Fruit fly (Drosophila melanogaster): ENCODE measurements around the gene CG10026.
A peak's percentile ranks its signal among the peaks of the same experiment; 100 is the strongest.

CG10026 gene

dm6 chr2L:19489997-19490461 is 36.0 kb downstream of the CG10026 start, which contains the start of the genes CG10194 and CG18094 (continued):
- peak; percentile 100 for TF ChIP-seq kah (GFP tag; optimal IDR thresholded peaks at IDR 0.05)
- TF ChIP-seq lmd (GFP tag; IDR thresholded peaks at IDR 0.05): no peak
- peak; percentile 30; the same call in 1 of the 2 replicates for TF ChIP-seq Xrp1 (GFP tag; IDR thresholded peaks at IDR 0.05)
- peak; percentile 18 for TF ChIP-seq Abd-B (GFP tag; optimal IDR thresholded peaks at IDR 0.05)
- peak; percentile 52 for TF ChIP-seq Xbp1 (GFP tag; optimal IDR thresholded peaks at IDR 0.05)
- TF ChIP-seq otp (GFP tag; IDR thresholded peaks at IDR 0.05): no peak
- no peak for TF ChIP-seq CG11723 (GFP tag; optimal IDR thresholded peaks at IDR 0.05)
- no peak for TF ChIP-seq mld (GFP tag; IDR thresholded peaks at IDR 0.05; ENCODE audit: partially characterized antibody)
- TF ChIP-seq Pdp1 (GFP tag; optimal IDR thresholded peaks at IDR 0.05): peak; percentile 2 to 81
- TF ChIP-seq sim (GFP tag; IDR thresholded peaks at IDR 0.05): no peak
- TF ChIP-seq sens (GFP tag): peak; percentile 27
- 0 out of 2 replicates have a peak, but pooled peaks have one; percentile 6 for TF ChIP-seq CG14014 (GFP tag; IDR thresholded peaks at IDR 0.05)
- TF ChIP-seq CG34224 (GFP tag; IDR thresholded peaks at IDR 0.05; ENCODE audit: partially characterized antibody): peak; percentile 78
- TF ChIP-seq row (GFP tag; IDR thresholded peaks at IDR 0.05): peak; percentile 92

dm6 chr2L:19492934-19493686 is 39.1 kb downstream of the CG10026 start, which contains the start of the genes swm and Ctu2:
Gene swm, plus strand, starts transcription at chr2L:19493251.
Gene Ctu2, minus strand, starts transcription at chr2L:19493253.
- no peak for TF ChIP-seq CG31365 (tag; optimal IDR thresholded peaks at IDR 0.05)
- TF ChIP-seq tin (GFP tag; optimal IDR thresholded peaks at IDR 0.05): peak; percentile 61
- peak; percentile 62; the same call in 1 of the 3 replicates for TF ChIP-seq hb (GFP tag; IDR thresholded peaks at IDR 0.05; ENCODE audit: partially characterized antibody)
- peak; percentile 69 for TF ChIP-seq CG8388 (GFP tag; optimal IDR thresholded peaks at IDR 0.05)
- TF ChIP-seq CG11696 (GFP tag; IDR thresholded peaks at IDR 0.05): no peak
- peak; percentile 62; the same call in 1 of the 3 replicates for TF ChIP-seq vnd (GFP tag; IDR thresholded peaks at IDR 0.05; ENCODE audit: partially characterized antibody)
- TF ChIP-seq cg (GFP tag; optimal IDR thresholded peaks at IDR 0.05): peak; percentile 94
- TF ChIP-seq CG16779 (GFP tag; IDR thresholded peaks at IDR 0.05): no peak
- no peak for TF ChIP-seq gce (GFP tag; IDR thresholded peaks at IDR 0.05)
- TF ChIP-seq zfh2 (GFP tag; optimal IDR thresholded peaks at IDR 0.05): peak; percentile 7
- TF ChIP-seq CG8359 (GFP tag; optimal IDR thresholded peaks at IDR 0.05; ENCODE audit: borderline replicate concordance): no peak
- TF ChIP-seq D19A (tag; optimal IDR thresholded peaks at IDR 0.05): no peak
- peak; percentile 71 for TF ChIP-seq CG13287 (GFP tag; IDR thresholded peaks at IDR 0.05; ENCODE audit: partially characterized antibody)
- TF ChIP-seq Stat92E (GFP tag; optimal IDR thresholded peaks at IDR 0.05): no peak
- TF ChIP-seq Doc2 (GFP tag; IDR thresholded peaks at IDR 0.05): no peak
- TF ChIP-seq inv (GFP tag; IDR thresholded peaks at IDR 0.05; ENCODE audit: partially characterized antibody): peak; percentile 62
- peak; percentile 24 for TF ChIP-seq HmgD (GFP tag; optimal IDR thresholded peaks at IDR 0.05)
- TF ChIP-seq TFAM (GFP tag; optimal IDR thresholded peaks at IDR 0.05): no peak
- no peak for TF ChIP-seq repo (GFP tag; optimal IDR thresholded peaks at IDR 0.05)
- TF ChIP-seq Nf-YA (GFP tag; IDR thresholded peaks at IDR 0.05): no peak
- peak; percentile 78 for TF ChIP-seq slbo (GFP tag; IDR thresholded peaks at IDR 0.05)
- peak; percentile 1 to 71 for TF ChIP-seq dpn (GFP tag; optimal IDR thresholded peaks at IDR 0.05)
- TF ChIP-seq CG7357 (GFP tag; IDR thresholded peaks at IDR 0.05): 0 out of 3 replicates have a peak, but pooled peaks have one; percentile 36
- TF ChIP-seq CG18011 (GFP tag; optimal IDR thresholded peaks at IDR 0.05): peak; percentile 21
- no peak for TF ChIP-seq maf-S (GFP tag; optimal IDR thresholded peaks at IDR 0.05)
- no peak for TF ChIP-seq NC2β (GFP tag; optimal IDR thresholded peaks at IDR 0.05)
- no peak for TF ChIP-seq gro (GFP tag; optimal IDR thresholded peaks at IDR 0.05)
- TF ChIP-seq CG8478 (optimal IDR thresholded peaks at IDR 0.05): peak; percentile 81
- TF ChIP-seq dysf (GFP tag; IDR thresholded peaks at IDR 0.05): peak; percentile 61; the same call in 2 of the 3 replicates
- TF ChIP-seq CG17802 (tag; optimal IDR thresholded peaks at IDR 0.05): no peak
- no peak for TF ChIP-seq wor (GFP tag; IDR thresholded peaks at IDR 0.05)
- no peak for TF ChIP-seq hkb (optimal IDR thresholded peaks at IDR 0.05)
- TF ChIP-seq hkb (GFP tag; IDR thresholded peaks at IDR 0.05): peak; percentile 55; the same call in 1 of the 2 replicates
- TF ChIP-seq jigr1 (GFP tag; IDR thresholded peaks at IDR 0.05): no peak
- TF ChIP-seq CG1024 (GFP tag; IDR thresholded peaks at IDR 0.05): no peak
- peak; percentile 18 for TF ChIP-seq CG11723 (GFP tag; optimal IDR thresholded peaks at IDR 0.05)
